Fruit fly (Drosophila melanogaster) whole organism, prepupa: ENCODE results near the gene RpS4.

Experiments used
- Blimp-1 ChIP-seq: fragments of 200-800 bp; sonication (Bioruptor generic); optimal IDR thresholded peaks from 3 replicates; lab custom pipeline; 2017; ENCODE audit warnings: missing biosample characterization, missing genetic modification characterization, mild to moderate bottlenecking, moderate library complexity, missing genetic modification reagents
- Eip93F ChIP-seq: fragments of 200-800 bp; sonication (Bioruptor generic); optimal IDR thresholded peaks from 2 replicates; lab custom pipeline; 2016; ENCODE audit warnings: missing biosample characterization, mild to moderate bottlenecking, missing genetic modification characterization

- TF ChIP-seq Eip93F (GFP tag; lab: Kevin White, UChicago) (no peak), Blimp-1 (no peak)
Measured at dm6 chr3L:13006490-13006889, 35.1 kb upstream of the RpS4 start, which contains the start of gene CG11263.
